Fruit fly (Drosophila melanogaster): Measurements from ENCODE around the gene Grip.

- TF ChIP-seq fru (GFP tag; optimal IDR thresholded peaks at IDR 0.05) (no peak), Abd-B (GFP tag; optimal IDR thresholded peaks at IDR 0.05) (no peak), CrebA (GFP tag; optimal IDR thresholded peaks at IDR 0.05; ENCODE audit: borderline replicate concordance) (no peak), lola (GFP tag; optimal IDR thresholded peaks at IDR 0.05) (no peak), Hnf4 (GFP tag; optimal IDR thresholded peaks at IDR 0.05) (no peak), sage (GFP tag; optimal IDR thresholded peaks at IDR 0.05) (no peak), tai (GFP tag; optimal IDR thresholded peaks at IDR 0.05) (no peak), Myc (optimal IDR thresholded peaks at IDR 0.05) (no peak), rgr (GFP tag; optimal IDR thresholded peaks at IDR 0.05) (no peak), h (GFP tag; optimal IDR thresholded peaks at IDR 0.05) (no peak), Rel (GFP tag; optimal IDR thresholded peaks at IDR 0.05) (no peak), Rel (tag; optimal IDR thresholded peaks at IDR 0.05) (no peak), dl (GFP tag; optimal IDR thresholded peaks at IDR 0.05; ENCODE audit: insufficient read depth in 1 of 2, partially characterized antibody in 2 of 2) (no peak)
Observed at dm6 chrX:5997931-5998330, 31.9 kb downstream of the Grip start.

Measured in whole organism, wandering third instar larva.